Fruit fly (Drosophila melanogaster): ENCODE results near the gene CG13454.

DNA sequence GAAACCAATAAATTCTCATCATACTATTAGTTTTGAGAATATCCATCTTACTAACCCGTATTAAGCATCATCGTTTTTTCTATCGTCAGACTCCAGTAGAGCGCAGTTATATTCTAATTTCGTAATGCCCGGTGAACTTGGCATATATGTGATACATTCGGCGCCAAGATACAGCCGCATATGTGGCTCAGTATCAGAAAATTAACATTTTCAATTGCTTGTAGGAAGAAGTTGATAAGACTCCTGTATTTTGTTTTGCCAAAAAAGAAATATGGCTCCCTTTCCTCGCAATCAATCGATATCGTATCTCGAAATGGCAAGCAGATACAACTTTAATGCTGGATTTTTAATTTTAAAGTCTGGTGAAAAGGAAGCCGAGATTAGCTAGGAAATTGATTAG, 8.3 kb upstream of the CG13454 start, which contains the start of gene CG33986:
- TF ChIP-seq psq (optimal IDR thresholded peaks at IDR 0.05) (no peak), usp (GFP tag; optimal IDR thresholded peaks at IDR 0.05) (no peak)

Measured in whole organism.